Worm (Caenorhabditis elegans) whole organism, L2 larva: ENCODE results near the gene gsp-2.

Experiments used
- C34F6.9 ChIP-seq: fragments of 150-350 bp; optimal IDR thresholded peaks from 2 replicates; lab custom pipeline; 2014; ENCODE audit warnings: missing biosample characterization, missing genetic modification characterization
- F13H6.1 ChIP-seq: sonication (generic microtip); optimal IDR thresholded peaks from 2 replicates; lab custom pipeline; 2016; ENCODE audit warnings: missing genetic modification characterization, missing compliant biosample characterization
- R02D3.7 ChIP-seq: fragments of 150-350 bp; optimal IDR thresholded peaks from 2 replicates; lab custom pipeline; 2014; ENCODE audit warnings: missing biosample characterization, missing genetic modification characterization
- Y55F3AM.14 ChIP-seq: fragments of 200-800 bp; sonication (Bioruptor generic); optimal IDR thresholded peaks from 2 replicates; lab custom pipeline; 2018; ENCODE audit warnings: mild to moderate bottlenecking, missing genetic modification characterization, missing compliant biosample characterization
- alr-1 ChIP-seq: fragments of 150-350 bp; optimal IDR thresholded peaks from 2 replicates; lab custom pipeline; 2014; ENCODE audit warnings: missing biosample characterization, missing genetic modification characterization
- aly-2 ChIP-seq: fragments of 150-350 bp; optimal IDR thresholded peaks from 2 replicates; lab custom pipeline; 2014; ENCODE audit warnings: missing biosample characterization, missing genetic modification characterization
- ama-1 ChIP-seq: fragments of 150-350 bp; optimal IDR thresholded peaks from 2 replicates; lab custom pipeline; 2018; ENCODE audit warnings: inconsistent platforms
- blmp-1 ChIP-seq: sonication (generic microtip); optimal IDR thresholded peaks from 2 replicates; lab custom pipeline; 2017; ENCODE audit warnings: missing genetic modification characterization, mild to moderate bottlenecking, missing compliant biosample characterization, antibody characterized with exemption, moderate library complexity; ENCODE audit not compliant: insufficient read depth
- ceh-16 ChIP-seq: fragments of 150-350 bp; optimal IDR thresholded peaks from 2 replicates; lab custom pipeline; 2014; ENCODE audit warnings: missing biosample characterization, missing genetic modification characterization
- crh-2 ChIP-seq: sonication (generic microtip); optimal IDR thresholded peaks from 2 replicates; lab custom pipeline; 2017; ENCODE audit warnings: missing biosample characterization, missing genetic modification characterization
- dmd-4 ChIP-seq: sonication (generic microtip); optimal IDR thresholded peaks from 2 replicates; lab custom pipeline; 2017; ENCODE audit warnings: missing biosample characterization, missing genetic modification characterization
- egl-27 ChIP-seq: sonication (generic microtip); optimal IDR thresholded peaks from 3 replicates; lab custom pipeline; 2017; ENCODE audit warnings: missing biosample characterization, missing genetic modification reagents, missing genetic modification characterization
- elt-1 ChIP-seq: fragments of 150-350 bp; optimal IDR thresholded peaks from 2 replicates; lab custom pipeline; 2014; ENCODE audit warnings: missing biosample characterization, missing genetic modification characterization
- fos-1 ChIP-seq: fragments of 150-350 bp; optimal IDR thresholded peaks from 2 replicates; lab custom pipeline; 2014; ENCODE audit warnings: missing biosample characterization, missing genetic modification characterization
- gmeb-1 ChIP-seq: fragments of 150-350 bp; optimal IDR thresholded peaks from 2 replicates; lab custom pipeline; 2014; ENCODE audit warnings: missing biosample characterization, missing genetic modification characterization
- lin-11 ChIP-seq: fragments of 150-350 bp; sonication (generic microtip); optimal IDR thresholded peaks from 2 replicates; lab custom pipeline; 2014; ENCODE audit warnings: missing biosample characterization, missing genetic modification characterization, inconsistent platforms, mixed read lengths
- lsy-2 ChIP-seq, 2 experiments: fragments of 150-350 bp in 1 of 2; sonication (generic microtip) in 1 of 2; optimal IDR thresholded peaks; 2 replicates each; lab custom pipeline; 2014 to 2017; ENCODE audit warnings: missing biosample characterization in 2 of 2, missing genetic modification characterization in 2 of 2
- mdl-1 ChIP-seq, 2 experiments: fragments of 150-350 bp in 1 of 2; sonication (generic microtip) in 1 of 2; optimal IDR thresholded peaks; 2 replicates each; lab custom pipeline; 2017; ENCODE audit warnings: missing biosample characterization in 2 of 2, missing genetic modification characterization in 2 of 2
- nhr-10 ChIP-seq: sonication (generic microtip); optimal IDR thresholded peaks from 2 replicates; lab custom pipeline; 2017; ENCODE audit warnings: missing biosample characterization, missing genetic modification characterization
- nhr-11 ChIP-seq: fragments of 150-350 bp; optimal IDR thresholded peaks from 2 replicates; lab custom pipeline; 2014; ENCODE audit warnings: missing biosample characterization, missing genetic modification characterization
- nhr-12 ChIP-seq: fragments of 150-350 bp; optimal IDR thresholded peaks from 2 replicates; lab custom pipeline; 2014; ENCODE audit warnings: missing biosample characterization, missing genetic modification characterization
- nhr-129 ChIP-seq: fragments of 150-350 bp; optimal IDR thresholded peaks from 2 replicates; lab custom pipeline; 2014; ENCODE audit warnings: missing biosample characterization, missing genetic modification characterization
- nhr-21 ChIP-seq: fragments of 150-350 bp; optimal IDR thresholded peaks from 2 replicates; lab custom pipeline; 2014; ENCODE audit warnings: missing biosample characterization, missing genetic modification characterization
- nhr-23 ChIP-seq: fragments of 150-350 bp; optimal IDR thresholded peaks from 2 replicates; lab custom pipeline; 2014; ENCODE audit warnings: missing biosample characterization, missing genetic modification reagents, missing genetic modification characterization
- nhr-237 ChIP-seq: fragments of 150-350 bp; optimal IDR thresholded peaks from 2 replicates; lab custom pipeline; 2014; ENCODE audit warnings: missing biosample characterization, missing genetic modification characterization
- nhr-25 ChIP-seq: fragments of 150-350 bp; sonication (generic microtip); optimal IDR thresholded peaks from 3 replicates; lab custom pipeline; 2014; ENCODE audit warnings: missing biosample characterization, missing genetic modification characterization
- nhr-6 ChIP-seq: fragments of 150-350 bp; optimal IDR thresholded peaks from 2 replicates; lab custom pipeline; 2014; ENCODE audit warnings: missing biosample characterization, missing genetic modification characterization
- nhr-77 ChIP-seq: fragments of 150-350 bp; optimal IDR thresholded peaks from 2 replicates; lab custom pipeline; 2014; ENCODE audit warnings: missing biosample characterization, missing genetic modification characterization
- peb-1 ChIP-seq: fragments of 150-350 bp; optimal IDR thresholded peaks from 2 replicates; lab custom pipeline; 2014; ENCODE audit warnings: missing biosample characterization, missing genetic modification characterization
- sem-4 ChIP-seq: fragments of 150-350 bp; optimal IDR thresholded peaks from 2 replicates; lab custom pipeline; 2014; ENCODE audit warnings: missing biosample characterization, missing genetic modification reagents, missing genetic modification characterization
- skn-1 ChIP-seq: sonication (generic microtip); optimal IDR thresholded peaks from 2 replicates; lab custom pipeline; 2017; ENCODE audit warnings: missing biosample characterization, missing genetic modification characterization
- sma-3 ChIP-seq: sonication (generic microtip); optimal IDR thresholded peaks from 2 replicates; lab custom pipeline; 2016; ENCODE audit warnings: missing genetic modification reagents, missing genetic modification characterization, missing compliant biosample characterization
- sma-9 ChIP-seq, 2 experiments: fragments of 150-350 bp in 1 of 2; sonication (generic microtip) in 1 of 2; optimal IDR thresholded peaks; 2 replicates each; lab custom pipeline; 2014 to 2016; ENCODE audit warnings: missing genetic modification characterization in 2 of 2, mild to moderate bottlenecking in 1 of 2, missing biosample characterization in 1 of 2, missing compliant biosample characterization in 1 of 2, missing genetic modification reagents in 1 of 2, moderate library complexity in 1 of 2
- snpc-4 ChIP-seq: fragments of 150-350 bp; optimal IDR thresholded peaks from 2 replicates; lab custom pipeline; 2014; ENCODE audit warnings: missing biosample characterization, missing genetic modification characterization
- unc-39 ChIP-seq: fragments of 150-350 bp; optimal IDR thresholded peaks from 2 replicates; lab custom pipeline; 2014; ENCODE audit warnings: missing biosample characterization, missing genetic modification characterization
- unc-55 ChIP-seq: fragments of 150-350 bp; sonication (generic microtip); optimal IDR thresholded peaks from 3 replicates; lab custom pipeline; 2014; ENCODE audit warnings: missing biosample characterization, missing genetic modification reagents, missing genetic modification characterization
- unc-62 ChIP-seq: fragments of 150-350 bp; optimal IDR thresholded peaks from 2 replicates; lab custom pipeline; 2014; ENCODE audit warnings: missing biosample characterization, missing genetic modification reagents, missing genetic modification characterization
- ztf-1 ChIP-seq: fragments of 200-800 bp; sonication (Bioruptor generic); conservative IDR thresholded peaks from 2 replicates; pipeline ENCODE4 v1.3.6; 2022; ENCODE audit warnings: missing genetic modification characterization, missing compliant biosample characterization
- ztf-11 ChIP-seq: sonication (generic microtip); optimal IDR thresholded peaks from 2 replicates; lab custom pipeline; 2017; ENCODE audit warnings: missing biosample characterization, missing genetic modification characterization
- ztf-4 ChIP-seq: fragments of 150-350 bp; optimal IDR thresholded peaks from 2 replicates; lab custom pipeline; 2014; ENCODE audit warnings: missing biosample characterization, missing genetic modification characterization

The gsp-2 gene

ce11 chrIII:7301668-7302067 lies 34.7 kb upstream of the gsp-2 start:
- TF ChIP-seq F13H6.1 (no peak), sma-3 (no peak), nhr-25 (peak; percentile 7), nhr-77 (tag; lab: Kevin White, UChicago) (no peak), nhr-10 (tag; lab: Kevin White, UChicago) (no peak), peb-1 (tag; lab: Kevin White, UChicago) (no peak), ztf-4 (tag; lab: Kevin White, UChicago) (no peak), lsy-2 (tag; optimal IDR thresholded peaks at IDR 0.05; lab: Kevin White, UChicago) (no peak), skn-1 (tag; lab: Kevin White, UChicago) (no peak), ztf-1 (GFP tag; lab: Robert Waterston, UW) (no peak), snpc-4 (tag; lab: Kevin White, UChicago) (no peak), unc-62 (GFP tag; lab: Kevin White, UChicago) (no peak), ceh-16 (tag; lab: Kevin White, UChicago) (peak; percentile 33), ama-1 (lab: Kevin White, UChicago) (no peak), lin-11 (tag; lab: Kevin White, UChicago) (no peak), dmd-4 (tag; lab: Kevin White, UChicago) (no peak), nhr-23 (tag; lab: Kevin White, UChicago) (no peak), egl-27 (no peak), nhr-21 (tag; lab: Kevin White, UChicago) (no peak), alr-1 (tag; lab: Kevin White, UChicago) (no peak), sma-9 (GFP tag; optimal IDR thresholded peaks at IDR 0.05; lab: Kevin White, UChicago) (peak; percentile 27), sma-9 (tag; optimal IDR thresholded peaks at IDR 0.05; lab: Kevin White, UChicago) (no peak), sem-4 (tag; lab: Kevin White, UChicago) (no peak), crh-2 (tag; lab: Kevin White, UChicago) (no peak), aly-2 (no peak), elt-1 (peak; percentile 43), gmeb-1 (tag; lab: Kevin White, UChicago) (no peak), ztf-11 (tag; lab: Kevin White, UChicago) (no peak)

ce11 chrIII:7304961-7305648 lies 31.3 kb upstream of the gsp-2 start:
- TF ChIP-seq gmeb-1 (tag; lab: Kevin White, UChicago) (peak; percentile 27), mdl-1 (tag; optimal IDR thresholded peaks at IDR 0.05; lab: Kevin White, UChicago) (peak in 1 of 2 experiments; percentile 22), sma-9 (GFP tag; optimal IDR thresholded peaks at IDR 0.05; lab: Kevin White, UChicago) (peak; percentile 34), sma-9 (tag; optimal IDR thresholded peaks at IDR 0.05; lab: Kevin White, UChicago) (no peak), R02D3.7 (tag; lab: Kevin White, UChicago) (no peak), nhr-129 (peak; percentile 5), dmd-4 (tag; lab: Kevin White, UChicago) (no peak), lsy-2 (tag; optimal IDR thresholded peaks at IDR 0.05; lab: Kevin White, UChicago) (peak in 1 of 2 experiments; percentile 33), unc-39 (tag; lab: Kevin White, UChicago) (no peak), nhr-11 (tag; lab: Kevin White, UChicago) (no peak), nhr-6 (tag; lab: Kevin White, UChicago) (no peak), ztf-11 (tag; lab: Kevin White, UChicago) (no peak), sma-3 (peak; percentile 61), nhr-21 (tag; lab: Kevin White, UChicago) (peak; percentile 61), unc-55 (no peak), Y55F3AM.14 (GFP tag; lab: Kevin White, UChicago) (no peak), elt-1 (peak; percentile 85), nhr-23 (tag; lab: Kevin White, UChicago) (no peak), blmp-1 (tag; lab: Kevin White, UChicago) (peak; percentile 26), nhr-237 (no peak)

- TF ChIP-seq C34F6.9 (tag; lab: Kevin White, UChicago): no peak
- no peak for TF ChIP-seq F13H6.1
- TF ChIP-seq nhr-25: no peak
- no peak for TF ChIP-seq elt-1
- TF ChIP-seq fos-1 (tag; lab: Kevin White, UChicago): peak; percentile 19
- TF ChIP-seq nhr-6 (tag; lab: Kevin White, UChicago): no peak
- no peak for TF ChIP-seq nhr-12 (tag; lab: Kevin White, UChicago)
- peak; percentile 93 for TF ChIP-seq sma-3
- no peak for TF ChIP-seq nhr-10 (tag; lab: Kevin White, UChicago)
- peak; percentile 37 for TF ChIP-seq sma-9 (GFP tag; optimal IDR thresholded peaks at IDR 0.05; lab: Kevin White, UChicago)
- no peak for TF ChIP-seq sma-9 (tag; optimal IDR thresholded peaks at IDR 0.05; lab: Kevin White, UChicago)
- TF ChIP-seq egl-27: peak; percentile 9
- TF ChIP-seq nhr-21 (tag; lab: Kevin White, UChicago): peak; percentile 73
Observed at ce11 chrIII:7305649-7305977, 30.8 kb upstream of the gsp-2 start.
